Fruit fly (Drosophila melanogaster) whole organism, embryonic: Measurements from ENCODE around the gene CG15403.

Experiments used
- Antp ChIP-seq: fragments of 200-800 bp; sonication (Bioruptor generic); optimal IDR thresholded peaks from 3 replicates; lab custom pipeline; 2016; ENCODE audit warnings: missing biosample characterization, missing genetic modification characterization
- Awh ChIP-seq: fragments of 200-800 bp; sonication (Bioruptor generic); IDR thresholded peaks from 2 replicates; pipeline ENCODE4, ENCODE4 v1.3.6; 2022; ENCODE audit warnings: missing biosample characterization, missing genetic modification characterization
- Blimp-1 ChIP-seq: fragments of 200-800 bp; sonication (Bioruptor generic); optimal IDR thresholded peaks from 3 replicates; lab custom pipeline; 2018; ENCODE audit warnings: missing biosample characterization, missing genetic modification characterization, mild to moderate bottlenecking, moderate library complexity, missing genetic modification reagents
- CG11085 ChIP-seq: fragments of 200-800 bp; sonication (Bioruptor generic); IDR thresholded peaks from 2 replicates; pipeline ENCODE4 v1.3.6; 2022; ENCODE audit warnings: missing biosample characterization, missing genetic modification characterization
- CG11093 ChIP-seq: fragments of 200-800 bp; sonication (Bioruptor generic); IDR thresholded peaks from 3 replicates; pipeline ENCODE4 v1.3.6; 2022; ENCODE audit warnings: missing biosample characterization, missing genetic modification characterization
- CG11696 ChIP-seq: fragments of 200-800 bp; sonication (Bioruptor generic); IDR thresholded peaks from 2 replicates; pipeline ENCODE4 v1.3.6; 2022; ENCODE audit warnings: missing biosample characterization, missing genetic modification characterization
- CG12071 ChIP-seq: fragments of 200-800 bp; sonication (Bioruptor generic); optimal IDR thresholded peaks from 3 replicates; lab custom pipeline; 2018; ENCODE audit warnings: missing biosample characterization, mild to moderate bottlenecking, missing genetic modification characterization
- CG13775 ChIP-seq: fragments of 200-800 bp; sonication (Bioruptor generic); optimal IDR thresholded peaks from 3 replicates; lab custom pipeline; 2017; ENCODE audit warnings: missing biosample characterization, mild to moderate bottlenecking, missing genetic modification characterization
- CG14860 ChIP-seq: fragments of 200-800 bp; sonication (Bioruptor generic); IDR thresholded peaks from 3 replicates; pipeline ENCODE4 v1.3.6; 2022; ENCODE audit warnings: missing biosample characterization, missing genetic modification characterization; ENCODE audit not compliant: partially characterized antibody
- CG15073 ChIP-seq: fragments of 200-800 bp; sonication (Bioruptor generic); optimal IDR thresholded peaks from 2 replicates; lab custom pipeline; 2016; ENCODE audit warnings: missing biosample characterization, missing genetic modification characterization
- CG15269 ChIP-seq: fragments of 200-800 bp; sonication (Bioruptor generic); optimal IDR thresholded peaks from 2 replicates; lab custom pipeline; 2018; ENCODE audit warnings: missing biosample characterization, mild to moderate bottlenecking, missing genetic modification characterization, moderate library complexity
- CG16863 ChIP-seq: fragments of 200-800 bp; sonication (Bioruptor generic); optimal IDR thresholded peaks from 3 replicates; lab custom pipeline; 2016; ENCODE audit warnings: missing biosample characterization, missing genetic modification characterization
- CG17328 ChIP-seq: fragments of 200-800 bp; sonication (Bioruptor generic); IDR thresholded peaks from 2 replicates; pipeline ENCODE4 v1.3.6; 2022; ENCODE audit warnings: missing biosample characterization, missing genetic modification characterization
- CG17359 ChIP-seq: fragments of 200-800 bp; sonication (Bioruptor generic); optimal IDR thresholded peaks from 3 replicates; lab custom pipeline; 2018; ENCODE audit warnings: missing biosample characterization, mild to moderate bottlenecking, missing genetic modification characterization, moderate library complexity
- CG17912 ChIP-seq: fragments of 200-800 bp; sonication (Bioruptor generic); optimal IDR thresholded peaks from 2 replicates; lab custom pipeline; 2018; ENCODE audit warnings: missing biosample characterization, mild to moderate bottlenecking, missing genetic modification characterization
- CG3847 ChIP-seq: fragments of 200-800 bp; sonication (Bioruptor generic); IDR thresholded peaks from 2 replicates; pipeline ENCODE4 v1.3.6; 2022; ENCODE audit warnings: missing biosample characterization, missing genetic modification characterization
- CG4707 ChIP-seq: fragments of 200-800 bp; sonication (Bioruptor generic); optimal IDR thresholded peaks from 2 replicates; lab custom pipeline; 2018; ENCODE audit warnings: missing biosample characterization, mild to moderate bottlenecking, missing genetic modification characterization, moderate library complexity
- CG4820 ChIP-seq: fragments of 200-800 bp; sonication (Bioruptor generic); optimal IDR thresholded peaks from 3 replicates; lab custom pipeline; 2016; ENCODE audit warnings: missing biosample characterization, missing genetic modification characterization
- CG6683 ChIP-seq: fragments of 200-800 bp; sonication (Bioruptor generic); optimal IDR thresholded peaks from 2 replicates; lab custom pipeline; 2017; ENCODE audit warnings: missing biosample characterization, mild to moderate bottlenecking, missing genetic modification characterization, missing genetic modification reagents
- CG6765 ChIP-seq: fragments of 200-800 bp; sonication (Bioruptor generic); optimal IDR thresholded peaks from 3 replicates; lab custom pipeline; 2017; ENCODE audit warnings: missing biosample characterization, mild to moderate bottlenecking, missing genetic modification characterization
- CG7372 ChIP-seq: fragments of 200-800 bp; sonication (Bioruptor generic); IDR thresholded peaks from 2 replicates; pipeline ENCODE4 v1.3.6; 2022; ENCODE audit warnings: missing biosample characterization, missing genetic modification characterization
- Camta ChIP-seq: fragments of 200-800 bp; sonication (Bioruptor generic); optimal IDR thresholded peaks from 2 replicates; lab custom pipeline; 2016; ENCODE audit warnings: missing biosample characterization, missing genetic modification characterization
- CrebB ChIP-seq: fragments of 200-800 bp; sonication (Bioruptor generic); optimal IDR thresholded peaks from 3 replicates; lab custom pipeline; 2018; ENCODE audit warnings: missing biosample characterization, mild to moderate bottlenecking, missing genetic modification characterization
- Dip2 ChIP-seq: fragments of 200-800 bp; sonication (Bioruptor generic); IDR thresholded peaks from 2 replicates; pipeline ENCODE4 v1.3.6; 2022; ENCODE audit warnings: missing biosample characterization, missing genetic modification characterization
- Eip74EF ChIP-seq, 2 experiments: fragments of 200-800 bp in 1 of 2; fragments of >200 bp in 1 of 2; sonication (Bioruptor generic) in 1 of 2; optimal IDR thresholded peaks; 2 replicates each; lab custom pipeline; 2017 to 2019; ENCODE audit warnings: missing biosample characterization in 2 of 2, missing genetic modification characterization in 2 of 2, mild to moderate bottlenecking in 1 of 2, moderate library complexity in 1 of 2
- Ets65A ChIP-seq: fragments of 200-800 bp; sonication (Bioruptor generic); peaks from one replicate; lab custom pipeline; 2016; ENCODE audit warnings: missing biosample characterization, missing genetic modification characterization
- GATAe ChIP-seq: fragments of 200-800 bp; sonication (Bioruptor generic); conservative IDR thresholded peaks from 2 replicates; pipeline ENCODE4 v1.3.6; 2022; ENCODE audit warnings: missing biosample characterization, missing genetic modification characterization
- HLH3B ChIP-seq: fragments of 200-800 bp; sonication (Bioruptor generic); IDR thresholded peaks from 2 replicates; pipeline ENCODE4 v1.3.6; 2022; ENCODE audit warnings: missing biosample characterization, missing genetic modification characterization
- HLH54F ChIP-seq: fragments of 200-800 bp; sonication (Bioruptor generic); optimal IDR thresholded peaks from 3 replicates; lab custom pipeline; 2016; ENCODE audit warnings: missing biosample characterization, missing genetic modification characterization
- Mad ChIP-seq: fragments of 200-800 bp; sonication (Bioruptor generic); optimal IDR thresholded peaks from 2 replicates; lab custom pipeline; 2016; ENCODE audit warnings: missing biosample characterization, missing genetic modification characterization
- Mrtf ChIP-seq: fragments of 200-800 bp; sonication (Bioruptor generic); IDR thresholded peaks from 3 replicates; pipeline ENCODE4 v1.3.6; 2022; ENCODE audit warnings: missing biosample characterization, missing genetic modification characterization
- Taf1 ChIP-seq: fragments of 200-800 bp; sonication (Bioruptor generic); IDR thresholded peaks from 2 replicates; pipeline ENCODE4 v1.3.6; 2022; ENCODE audit warnings: missing biosample characterization, missing genetic modification characterization
- cad ChIP-seq: fragments of >200 bp; optimal IDR thresholded peaks from 2 replicates; lab custom pipeline; 2017; ENCODE audit warnings: missing biosample characterization, missing genetic modification characterization
- ci ChIP-seq: fragments of 200-800 bp; sonication (Bioruptor generic); IDR thresholded peaks from 3 replicates; pipeline ENCODE4 v1.3.6; 2022; ENCODE audit warnings: missing biosample characterization, missing genetic modification characterization
- dati ChIP-seq: fragments of 200-800 bp; sonication (Bioruptor generic); IDR thresholded peaks from 2 replicates; pipeline ENCODE4 v1.3.6; 2022; ENCODE audit warnings: missing biosample characterization, missing genetic modification characterization
- eve ChIP-seq, 2 experiments: fragments of >200 bp; optimal IDR thresholded peaks; 2 replicates each; lab custom pipeline; 2017; ENCODE audit warnings: missing biosample characterization in 2 of 2, missing genetic modification characterization in 2 of 2
- ftz-f1 ChIP-seq: fragments of 200-800 bp; sonication (Bioruptor generic); optimal IDR thresholded peaks from 2 replicates; lab custom pipeline; 2016; ENCODE audit warnings: missing biosample characterization, missing genetic modification characterization
- gcm ChIP-seq: fragments of 200-800 bp; sonication (Bioruptor generic); optimal IDR thresholded peaks from 2 replicates; lab custom pipeline; 2019; ENCODE audit warnings: missing biosample characterization, mild to moderate bottlenecking, missing genetic modification characterization, moderate library complexity
- lola ChIP-seq, 3 experiments: fragments of >200 bp in 2 of 3; fragments of 200-800 bp in 1 of 3; sonication (Bioruptor generic) in 1 of 3; optimal IDR thresholded peaks; 2 replicates each; lab custom pipeline; 2017 to 2019; ENCODE audit warnings: missing biosample characterization in 3 of 3, missing genetic modification characterization in 3 of 3, mild to moderate bottlenecking in 1 of 3, moderate library complexity in 1 of 3
- mirr ChIP-seq: fragments of 200-800 bp; sonication (Bioruptor generic); optimal IDR thresholded peaks from 3 replicates; lab custom pipeline; 2018; ENCODE audit warnings: missing biosample characterization, mild to moderate bottlenecking, missing genetic modification characterization
- mld ChIP-seq: fragments of 200-800 bp; sonication (Bioruptor generic); IDR thresholded peaks from 3 replicates; pipeline ENCODE4 v1.3.6; 2022; ENCODE audit warnings: missing biosample characterization, missing genetic modification characterization; ENCODE audit not compliant: partially characterized antibody
- odd ChIP-seq: fragments of 200-800 bp; sonication (Bioruptor generic); optimal IDR thresholded peaks from 2 replicates; lab custom pipeline; 2017; ENCODE audit warnings: missing biosample characterization, mild to moderate bottlenecking, missing genetic modification characterization
- pho ChIP-seq: fragments of 200-800 bp; sonication (Bioruptor generic); optimal IDR thresholded peaks from 2 replicates; lab custom pipeline; 2016; ENCODE audit warnings: missing biosample characterization, missing genetic modification characterization
- prd ChIP-seq, 3 experiments: fragments of >200 bp in 2 of 3; fragments of 200-800 bp in 1 of 3; sonication (Bioruptor generic) in 1 of 3; optimal IDR thresholded peaks in 2 of 3; IDR thresholded peaks in 1 of 3; 2 replicates in 2 of 3; 3 replicates in 1 of 3; pipeline versions ENCODE4 v1.3.6 to Lab custom; 2017 to 2022; ENCODE audit warnings: missing biosample characterization in 1 of 3, missing genetic modification characterization in 1 of 3
- psq ChIP-seq: fragments of 200-800 bp; sonication (Bioruptor generic); optimal IDR thresholded peaks from 2 replicates; lab custom pipeline; 2017; ENCODE audit warnings: missing biosample characterization, missing genetic modification characterization
- pzg ChIP-seq: fragments of 200-800 bp; sonication (Bioruptor generic); optimal IDR thresholded peaks from 3 replicates; lab custom pipeline; 2018; ENCODE audit warnings: missing biosample characterization, mild to moderate bottlenecking, missing genetic modification characterization, moderate library complexity
- ranshi ChIP-seq: fragments of 200-800 bp; sonication (Bioruptor generic); IDR thresholded peaks from 2 replicates; pipeline ENCODE4 v1.3.6; 2022; ENCODE audit warnings: missing biosample characterization, missing genetic modification characterization
- sc ChIP-seq, 3 experiments: fragments of >200 bp in 2 of 3; fragments of 200-800 bp in 1 of 3; sonication (Bioruptor generic) in 1 of 3; optimal IDR thresholded peaks; 2 replicates in 2 of 3; 3 replicates in 1 of 3; lab custom pipeline; 2017; ENCODE audit warnings: mild to moderate bottlenecking in 1 of 3, missing biosample characterization in 1 of 3, missing genetic modification characterization in 1 of 3, missing genetic modification reagents in 1 of 3
- tna ChIP-seq: fragments of 200-800 bp; sonication (Bioruptor generic); IDR thresholded peaks from 2 replicates; pipeline ENCODE4 v1.3.6; 2022; ENCODE audit warnings: missing biosample characterization, missing genetic modification characterization; ENCODE audit not compliant: partially characterized antibody

The CG15403 gene

DNA sequence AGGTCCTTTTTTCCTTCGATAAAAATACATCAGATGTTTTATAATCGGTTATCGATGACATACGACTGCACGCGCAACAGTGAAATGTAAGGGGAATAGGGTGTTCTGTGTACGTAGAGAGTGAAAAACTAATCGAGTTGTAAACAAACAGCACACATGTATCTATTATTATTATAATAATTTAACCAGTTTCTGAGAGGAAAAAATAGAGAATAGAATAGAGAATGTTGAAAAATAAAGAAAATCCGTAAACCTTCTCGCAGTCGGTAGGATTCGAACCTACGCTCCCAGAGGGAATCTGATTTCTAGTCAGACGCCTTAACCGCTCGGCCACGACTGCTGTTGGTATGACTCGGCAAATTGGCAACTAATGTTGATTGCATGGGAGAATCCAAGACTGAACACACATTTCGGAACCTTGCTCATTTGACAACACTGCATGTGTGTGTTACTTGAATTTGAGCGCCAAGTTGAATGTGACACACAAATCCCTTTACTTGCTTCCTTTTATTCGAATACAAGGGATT lies 44.4 kb downstream of the CG15403 start (continued):
- TF ChIP-seq HLH54F (GFP tag; lab: Kevin White, UChicago), result no peak
- TF ChIP-seq CG3847 (GFP tag; lab: Robert Waterston, UW), result no peak
- TF ChIP-seq CG16863 (GFP tag; lab: Kevin White, UChicago), result no peak
- TF ChIP-seq mirr (GFP tag; lab: Kevin White, UChicago), result no peak
- no peak for TF ChIP-seq psq (GFP tag; lab: Kevin White, UChicago)
- TF ChIP-seq Antp (GFP tag; lab: Kevin White, UChicago), result no peak
- TF ChIP-seq mld (GFP tag; lab: Robert Waterston, UW), result peak; percentile 96
- peak; percentile 26 for TF ChIP-seq Mad (GFP tag; lab: Kevin White, UChicago)
- no peak for TF ChIP-seq CG7372
- TF ChIP-seq pho, result no peak
- no peak for TF ChIP-seq CG6765 (GFP tag; lab: Kevin White, UChicago)
- TF ChIP-seq Ets65A (GFP tag; lab: Kevin White, UChicago), result no peak
- no peak for TF ChIP-seq Mrtf (GFP tag; lab: Robert Waterston, UW)
- TF ChIP-seq Awh (GFP tag; lab: Robert Waterston, UW), result no peak
- no peak for TF ChIP-seq Taf1 (GFP tag; lab: Robert Waterston, UW)
- TF ChIP-seq prd (optimal IDR thresholded peaks at IDR 0.05; lab: Kevin White, UChicago), result no peak
- 0 out of 3 replicates have a peak, but pooled peaks have one; percentile 6 for TF ChIP-seq prd (GFP tag; IDR thresholded peaks at IDR 0.05; lab: Robert Waterston, UW)
- TF ChIP-seq Dip2 (GFP tag; lab: Robert Waterston, UW), result no peak
- no peak for TF ChIP-seq gcm (GFP tag; lab: Kevin White, UChicago)
- no peak for TF ChIP-seq Eip74EF (GFP tag; optimal IDR thresholded peaks at IDR 0.05; lab: Kevin White, UChicago)
- no peak for TF ChIP-seq CG11093 (GFP tag; lab: Robert Waterston, UW)
- no peak for TF ChIP-seq GATAe (GFP tag; lab: Robert Waterston, UW)
- TF ChIP-seq CG4707 (GFP tag; lab: Kevin White, UChicago), result no peak
- TF ChIP-seq cad, result no peak
- no peak for TF ChIP-seq Blimp-1 (GFP tag; lab: Kevin White, UChicago)
- no peak for TF ChIP-seq CG13775 (GFP tag; lab: Kevin White, UChicago)
- no peak for TF ChIP-seq odd (GFP tag; lab: Kevin White, UChicago)
- TF ChIP-seq CG4820 (GFP tag; lab: Kevin White, UChicago), result no peak
- no peak for TF ChIP-seq Camta (GFP tag; lab: Kevin White, UChicago)
- TF ChIP-seq CrebB (tag; lab: Kevin White, UChicago), result no peak
- no peak for TF ChIP-seq CG17912 (GFP tag; lab: Kevin White, UChicago)
- no peak for TF ChIP-seq ranshi (GFP tag; lab: Robert Waterston, UW)
- no peak for TF ChIP-seq CG15269 (tag; lab: Kevin White, UChicago)
- peak; percentile 38 for TF ChIP-seq CG12071
- no peak for TF ChIP-seq ftz-f1
- TF ChIP-seq CG15073 (GFP tag; lab: Kevin White, UChicago), result no peak
- peak; percentile 79 for TF ChIP-seq CG14860 (GFP tag; lab: Robert Waterston, UW)
- no peak for TF ChIP-seq CG11085 (GFP tag; lab: Robert Waterston, UW)
- TF ChIP-seq CG17359 (tag; lab: Kevin White, UChicago), result no peak
- TF ChIP-seq tna (GFP tag; lab: Robert Waterston, UW), result peak; percentile 85
- TF ChIP-seq CG6683, result no peak
- TF ChIP-seq HLH3B (GFP tag; lab: Robert Waterston, UW), result no peak
- peak; percentile 72; the same call in 2 of the 3 replicates for TF ChIP-seq ci (GFP tag; lab: Robert Waterston, UW)
- TF ChIP-seq dati (GFP tag; lab: Robert Waterston, UW), result no peak
- peak; percentile 19 for TF ChIP-seq pzg (GFP tag; lab: Kevin White, UChicago)
- no peak for TF ChIP-seq lola (GFP tag; optimal IDR thresholded peaks at IDR 0.05; lab: Kevin White, UChicago)
- no peak for TF ChIP-seq sc (optimal IDR thresholded peaks at IDR 0.05; lab: Kevin White, UChicago)
- no peak for TF ChIP-seq sc (GFP tag; optimal IDR thresholded peaks at IDR 0.05; lab: Kevin White, UChicago)
- TF ChIP-seq CG17328 (GFP tag; lab: Robert Waterston, UW), result peak; percentile 71
- TF ChIP-seq CG11696 (GFP tag; lab: Robert Waterston, UW), result no peak; the same call in 1 of the 2 replicates
- peak in 1 of 2 experiments; percentile 19 for TF ChIP-seq eve (GFP tag; optimal IDR thresholded peaks at IDR 0.05; lab: Kevin White, UChicago)
